Fruit fly (Drosophila melanogaster): ENCODE measurements around the gene pb.

The pb gene

dm6 chr3R:6744036-6744435 lies 2.2 kb upstream of the pb start, which contains the start of gene zen2:
zen2 (minus strand) TSS chr3R:6744136.
- TF ChIP-seq Eip75B (GFP tag; optimal IDR thresholded peaks at IDR 0.05) (no peak), CG10669 (GFP tag; optimal IDR thresholded peaks at IDR 0.05) (no peak), achi (GFP tag; optimal IDR thresholded peaks at IDR 0.05) (no peak), topi (GFP tag; optimal IDR thresholded peaks at IDR 0.05) (no peak), CG6163 (GFP tag; IDR thresholded peaks at IDR 0.05) (no peak), CG31627 (GFP tag; optimal IDR thresholded peaks at IDR 0.05) (no peak), vri (GFP tag; optimal IDR thresholded peaks at IDR 0.05) (no peak), fkh (GFP tag; optimal IDR thresholded peaks at IDR 0.05) (no peak), CG8119 (GFP tag; IDR thresholded peaks at IDR 0.05) (no peak), CG3919 (GFP tag; optimal IDR thresholded peaks at IDR 0.05) (no peak), dsx (GFP tag; optimal IDR thresholded peaks at IDR 0.05; ENCODE audit: poor library complexity, severe bottlenecking) (no peak), Gug (GFP tag; IDR thresholded peaks at IDR 0.05) (no peak), svp (GFP tag) (no peak), CG34406 (GFP tag; optimal IDR thresholded peaks at IDR 0.05) (no peak), fd85E (GFP tag; optimal IDR thresholded peaks at IDR 0.05) (no peak), CG6276 (GFP tag; optimal IDR thresholded peaks at IDR 0.05) (no peak), CG6854 (GFP tag; optimal IDR thresholded peaks at IDR 0.05) (no peak), net (GFP tag; optimal IDR thresholded peaks at IDR 0.05) (no peak), CG3032 (tag; optimal IDR thresholded peaks at IDR 0.05) (no peak)

- TF ChIP-seq CG6163 (GFP tag; IDR thresholded peaks at IDR 0.05) (no peak), Eip78C (GFP tag) (peak; percentile 18), CG11762 (GFP tag; optimal IDR thresholded peaks at IDR 0.05; ENCODE audit: insufficient read depth) (no peak), fkh (GFP tag; optimal IDR thresholded peaks at IDR 0.05) (peak; percentile 28), svp (GFP tag) (peak; percentile 30)
Observed at dm6 chr3R:6741400-6741959, 383 bp downstream of the pb start.

dm6 chr3R:6735722-6736121 lies 6.1 kb downstream of the pb start:
- TF ChIP-seq dac (GFP tag; optimal IDR thresholded peaks at IDR 0.05) (no peak), cyc (GFP tag; optimal IDR thresholded peaks at IDR 0.05) (no peak), Ets96B (tag; optimal IDR thresholded peaks at IDR 0.05) (no peak), CG3919 (GFP tag; optimal IDR thresholded peaks at IDR 0.05) (no peak), CG16779 (tag; optimal IDR thresholded peaks at IDR 0.05) (no peak), CG1621 (tag; optimal IDR thresholded peaks at IDR 0.05) (no peak), Gug (GFP tag; IDR thresholded peaks at IDR 0.05) (no peak), Sox102F (GFP tag; optimal IDR thresholded peaks at IDR 0.05) (no peak), spab (GFP tag; optimal IDR thresholded peaks at IDR 0.05) (no peak), lz (GFP tag; optimal IDR thresholded peaks at IDR 0.05) (no peak), Eip75B (GFP tag; optimal IDR thresholded peaks at IDR 0.05) (no peak), CG6854 (GFP tag; optimal IDR thresholded peaks at IDR 0.05) (no peak), svp (GFP tag) (no peak), CG11294 (GFP tag; IDR thresholded peaks at IDR 0.05) (no peak), Smox (GFP tag; optimal IDR thresholded peaks at IDR 0.05) (no peak)

- TF ChIP-seq ss (GFP tag; optimal IDR thresholded peaks at IDR 0.05) (peak in 1 of 2 experiments; percentile 62), Hr38 (GFP tag; optimal IDR thresholded peaks at IDR 0.05) (no peak)
Observed at dm6 chr3R:6726119-6726518, 15.7 kb downstream of the pb start.

dm6 chr3R:6723537-6724171 lies 18.2 kb downstream of the pb start:
- peak; percentile 27 for TF ChIP-seq Eip78C (GFP tag)
- no peak for TF ChIP-seq CG8319 (GFP tag; optimal IDR thresholded peaks at IDR 0.05)
- peak; percentile 16 for TF ChIP-seq CG10631 (GFP tag; optimal IDR thresholded peaks at IDR 0.05)
- peak; percentile 4 for TF ChIP-seq CG6808 (GFP tag; optimal IDR thresholded peaks at IDR 0.05)
- TF ChIP-seq fd85E (GFP tag; optimal IDR thresholded peaks at IDR 0.05) = no peak
- TF ChIP-seq Hr4 (GFP tag; optimal IDR thresholded peaks at IDR 0.05) = peak; percentile 21
- TF ChIP-seq ss (GFP tag; optimal IDR thresholded peaks at IDR 0.05) = no peak
- TF ChIP-seq CG10669 (GFP tag; optimal IDR thresholded peaks at IDR 0.05) = peak; percentile 23
- peak; percentile 58 for TF ChIP-seq svp (GFP tag)
- peak; percentile 12 for TF ChIP-seq achi (GFP tag; optimal IDR thresholded peaks at IDR 0.05)
- TF ChIP-seq CG32006 (GFP tag; optimal IDR thresholded peaks at IDR 0.05) = peak; percentile 37
- peak; percentile 37 for TF ChIP-seq fkh (GFP tag; optimal IDR thresholded peaks at IDR 0.05)
- peak; percentile 1 for TF ChIP-seq CG3919 (GFP tag; optimal IDR thresholded peaks at IDR 0.05)
